Worm (Caenorhabditis elegans): Measurements from ENCODE around the gene bath-37.
A peak's percentile ranks its signal among the peaks of the same experiment; 100 is the strongest.

Gene bath-37

ce11 chrIV:12036924-12037323 lies 31.8 kb upstream of the bath-37 start:
- no peak for TF ChIP-seq ztf-29 (GFP tag; IDR thresholded peaks at IDR 0.05)
- no peak for TF ChIP-seq cog-1 (tag; optimal IDR thresholded peaks at IDR 0.05)
- no peak for TF ChIP-seq klf-2 (GFP tag; conservative IDR thresholded peaks at IDR 0.05)

DNA sequence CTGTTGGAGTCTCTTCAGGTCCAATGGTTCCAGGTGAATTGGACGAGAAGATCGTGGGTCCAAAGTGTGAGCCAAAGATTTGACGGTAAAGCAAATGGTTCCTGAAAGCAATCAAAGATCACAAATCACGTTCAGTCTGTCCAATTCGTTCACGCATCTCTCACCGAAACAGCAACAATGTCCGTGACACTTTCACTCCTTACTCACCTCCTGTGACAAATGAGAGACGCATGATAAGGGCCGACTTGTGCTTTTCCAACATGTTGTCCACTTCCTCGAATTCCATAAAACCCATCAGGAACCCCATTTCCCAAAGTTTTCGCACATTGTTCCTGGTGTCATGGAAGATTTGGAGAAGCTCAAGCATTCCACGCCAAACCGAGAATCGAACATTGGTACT lies 28.3 kb upstream of the bath-37 start:
- TF ChIP-seq klf-2 (GFP tag; conservative IDR thresholded peaks at IDR 0.05) (no peak), med-1 (GFP tag; optimal IDR thresholded peaks at IDR 0.05; ENCODE audit: insufficient read depth) (no peak), ztf-29 (GFP tag; IDR thresholded peaks at IDR 0.05) (no peak), ztf-23 (GFP tag; IDR thresholded peaks at IDR 0.05) (no peak), flt-1 (GFP tag; IDR thresholded peaks at IDR 0.05) (no peak), tab-1 (GFP tag; IDR thresholded peaks at IDR 0.05) (no peak), cog-1 (tag; optimal IDR thresholded peaks at IDR 0.05) (no peak), T22C8.4 (GFP tag; IDR thresholded peaks at IDR 0.05) (no peak), ref-1 (GFP tag; conservative IDR thresholded peaks at IDR 0.05) (no peak)

- no peak for TF ChIP-seq klf-2 (GFP tag; conservative IDR thresholded peaks at IDR 0.05)
- TF ChIP-seq tab-1 (GFP tag; IDR thresholded peaks at IDR 0.05) = no peak
- TF ChIP-seq ztf-23 (GFP tag; IDR thresholded peaks at IDR 0.05) = no peak
- no peak for TF ChIP-seq ref-1 (GFP tag; conservative IDR thresholded peaks at IDR 0.05)
- no peak for TF ChIP-seq ztf-29 (GFP tag; IDR thresholded peaks at IDR 0.05)
Observed at ce11 chrIV:12043054-12043453, 25.6 kb upstream of the bath-37 start.

DNA sequence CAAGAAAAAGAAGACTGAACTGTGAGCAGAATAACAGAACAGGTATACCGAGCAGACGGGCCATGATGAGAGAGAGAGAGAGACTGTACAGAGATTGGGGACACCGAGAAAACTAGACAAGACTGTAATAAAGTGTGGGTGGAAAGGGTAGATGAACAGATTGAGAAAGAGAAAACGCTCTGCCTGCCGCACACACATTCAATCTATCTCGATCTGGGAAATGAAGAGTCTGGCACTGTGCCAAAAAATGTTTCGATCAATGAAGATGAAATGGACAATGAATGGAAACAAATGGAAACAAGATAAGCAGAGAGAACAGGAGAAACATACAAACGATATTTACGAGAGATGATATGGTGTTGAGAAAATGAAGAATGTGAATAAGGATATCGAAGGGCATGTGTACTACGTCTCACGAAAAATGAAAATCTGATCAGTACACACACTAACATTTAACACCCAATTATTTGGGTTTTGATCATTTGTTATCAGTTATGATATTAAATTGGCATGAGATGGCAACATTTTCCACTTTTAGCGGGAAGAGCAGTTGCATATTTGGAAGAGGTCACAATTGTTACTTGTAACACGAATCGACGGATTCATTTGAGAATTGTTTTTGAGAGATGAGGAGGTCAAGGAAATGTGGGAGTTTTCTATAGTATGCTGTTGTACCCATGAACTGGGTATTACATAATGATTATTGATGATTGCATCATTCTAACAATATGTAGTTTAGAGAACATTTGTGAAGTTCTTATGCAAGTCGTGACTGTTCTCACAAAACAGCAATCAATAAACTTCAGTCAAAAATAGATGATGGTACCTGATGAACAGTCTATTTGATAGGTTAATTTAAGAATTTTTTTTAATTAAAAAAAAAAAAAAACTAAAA lies 23.6 kb upstream of the bath-37 start:
- TF ChIP-seq T22C8.4 (GFP tag; IDR thresholded peaks at IDR 0.05) (no peak), cog-1 (tag; optimal IDR thresholded peaks at IDR 0.05) (no peak), klf-2 (GFP tag; conservative IDR thresholded peaks at IDR 0.05) (no peak), med-1 (GFP tag; optimal IDR thresholded peaks at IDR 0.05; ENCODE audit: insufficient read depth) (no peak), tab-1 (GFP tag; IDR thresholded peaks at IDR 0.05) (no peak), ref-1 (GFP tag; conservative IDR thresholded peaks at IDR 0.05) (no peak), ztf-23 (GFP tag; IDR thresholded peaks at IDR 0.05) (no peak), flt-1 (GFP tag; IDR thresholded peaks at IDR 0.05) (no peak), ztf-29 (GFP tag; IDR thresholded peaks at IDR 0.05) (no peak)

DNA sequence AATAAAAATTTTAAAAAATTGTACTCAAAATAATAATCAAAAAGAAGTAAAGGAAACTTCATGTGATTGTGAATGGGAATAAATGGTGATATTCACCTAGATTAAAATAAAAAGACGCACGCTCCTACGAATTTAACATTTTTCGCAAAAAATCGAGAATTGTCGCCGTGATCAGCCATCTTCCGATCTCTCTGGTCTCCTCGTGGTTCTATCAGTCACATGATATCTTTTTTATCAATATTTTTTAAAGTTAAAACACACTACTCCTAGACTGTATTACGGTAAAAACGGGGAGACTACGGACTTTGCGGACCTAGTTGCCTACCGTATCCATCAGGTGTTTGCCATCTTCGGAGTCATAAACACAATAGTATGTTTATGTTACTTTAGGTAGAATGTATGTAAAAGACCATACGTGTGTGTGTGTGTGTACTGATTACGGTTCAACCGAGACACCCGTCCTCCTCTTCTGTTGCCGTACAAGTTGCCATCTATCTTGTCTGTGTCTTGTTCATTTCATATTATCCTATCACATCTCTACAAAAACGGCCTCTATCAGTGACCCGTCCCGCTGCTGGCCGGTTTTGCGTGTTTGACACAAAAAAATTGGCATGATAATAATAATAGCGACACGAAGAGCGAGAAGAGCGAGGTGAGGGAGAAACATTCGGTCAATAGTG lies 22.0 kb upstream of the bath-37 start, which contains the start of gene T12G3.2:
T12G3.2 (minus strand) TSS at position 444 of the 680 bp plus-strand sequence.
- TF ChIP-seq flt-1 (GFP tag; IDR thresholded peaks at IDR 0.05) = no peak
- TF ChIP-seq klf-2 (GFP tag; conservative IDR thresholded peaks at IDR 0.05) = no peak

DNA sequence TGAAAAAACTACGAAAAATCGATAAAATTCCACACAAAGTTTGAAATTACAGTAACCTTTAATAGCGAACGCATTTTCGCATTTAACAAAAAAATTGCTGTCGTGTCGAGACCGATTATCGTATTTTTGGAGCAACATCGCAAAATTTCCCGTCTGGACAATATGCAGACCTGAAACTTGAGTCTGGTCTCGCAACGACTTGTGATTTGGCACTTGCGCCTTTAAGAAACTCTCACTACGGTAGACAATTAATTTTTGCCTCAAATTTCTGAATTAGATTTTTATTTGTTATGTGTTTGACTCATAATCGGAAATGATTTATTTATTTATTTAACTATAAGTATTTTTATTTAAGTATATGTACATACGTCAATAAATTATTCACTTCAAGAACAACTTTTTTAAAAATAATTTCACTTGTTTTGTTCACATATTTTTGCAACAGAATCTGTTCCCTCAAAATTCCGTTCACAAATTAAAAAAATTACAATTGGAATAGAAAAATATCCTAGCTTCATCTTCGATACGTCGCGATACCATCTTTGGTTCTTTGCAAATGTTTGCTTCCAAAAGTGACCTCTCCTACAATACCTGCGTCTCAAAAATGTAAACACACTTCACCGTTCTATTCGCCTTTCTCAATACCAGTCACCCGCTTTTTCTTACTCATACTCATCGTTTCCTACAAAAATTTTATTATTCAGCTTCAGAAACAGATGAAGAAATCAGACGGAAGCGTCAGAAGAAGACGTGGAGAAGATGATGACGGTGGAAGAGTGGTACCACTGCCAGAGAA lies 20.9 kb upstream of the bath-37 start, which contains the start of gene T12G3.4:
T12G3.4 (plus strand) TSS at position 705 of the 796 bp plus-strand sequence.
- TF ChIP-seq klf-2 (GFP tag; conservative IDR thresholded peaks at IDR 0.05) (no peak), cog-1 (tag; optimal IDR thresholded peaks at IDR 0.05) (no peak), med-1 (GFP tag; optimal IDR thresholded peaks at IDR 0.05; ENCODE audit: insufficient read depth) (no peak), ref-1 (GFP tag; conservative IDR thresholded peaks at IDR 0.05) (no peak), ztf-29 (GFP tag; IDR thresholded peaks at IDR 0.05) (no peak), flt-1 (GFP tag; IDR thresholded peaks at IDR 0.05) (no peak), T22C8.4 (GFP tag; IDR thresholded peaks at IDR 0.05) (no peak)

DNA sequence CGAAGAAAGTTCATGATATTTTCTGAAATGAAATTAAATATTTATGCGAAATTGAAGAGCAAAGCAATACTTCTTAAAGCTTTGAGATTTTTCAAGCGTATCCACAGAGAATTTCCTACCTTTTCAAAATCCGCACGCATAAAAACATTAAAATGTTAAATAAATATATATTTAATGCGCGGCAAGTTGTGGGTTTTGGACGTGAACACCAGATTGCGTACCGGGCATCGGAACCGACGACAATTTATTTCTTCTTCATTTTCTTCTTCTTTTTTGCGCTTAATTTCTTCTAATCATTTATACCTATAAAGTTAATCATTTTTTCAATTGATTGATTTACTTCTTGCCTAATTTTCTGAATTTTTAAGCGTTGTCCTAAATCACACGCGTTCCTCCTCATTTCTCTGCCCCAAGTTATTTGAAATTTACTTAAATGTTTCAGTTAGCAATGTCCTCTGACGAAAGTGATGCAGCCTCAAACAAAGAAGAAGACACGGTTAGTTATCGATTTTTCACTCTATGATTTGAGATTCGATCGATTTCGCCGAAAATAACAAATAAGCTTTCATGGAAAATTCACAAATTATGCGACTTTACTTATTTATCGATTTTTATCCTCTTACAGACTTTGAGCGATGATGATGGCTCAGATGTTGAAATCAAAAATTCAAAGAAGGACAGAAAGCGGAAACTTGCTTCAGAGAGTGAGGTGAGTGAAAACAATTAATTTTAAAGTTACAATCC lies 17.5 kb upstream of the bath-37 start, which contains the start of the genes bre-5 and spt-5:
bre-5 (minus strand) TSS at position 167 of the 744 bp plus-strand sequence.
spt-5 (plus strand) TSS at position 443 of the 744 bp plus-strand sequence.
- no peak for TF ChIP-seq ztf-29 (GFP tag; IDR thresholded peaks at IDR 0.05)
- TF ChIP-seq T22C8.4 (GFP tag; IDR thresholded peaks at IDR 0.05) = peak; percentile 53; the same call in 1 of the 2 replicates

DNA sequence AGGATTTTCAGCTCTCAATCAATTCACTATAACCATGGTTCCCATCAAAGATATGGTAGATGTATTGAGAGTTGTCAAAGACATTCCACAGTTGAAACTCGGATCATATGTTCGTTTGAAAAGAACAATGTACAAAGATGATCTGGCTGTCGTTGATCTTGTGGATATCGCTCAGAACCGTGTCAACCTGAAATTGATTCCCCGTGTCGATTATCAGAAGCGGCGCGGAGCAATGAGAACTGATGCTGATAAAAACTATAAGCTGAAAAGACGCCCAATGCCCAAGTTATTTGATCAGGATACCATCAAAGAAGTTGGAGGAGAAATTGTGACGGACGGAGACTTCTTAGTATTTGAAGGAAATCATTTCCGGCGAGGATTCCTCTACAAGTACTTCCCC lies 16.2 kb upstream of the bath-37 start:
- no peak for TF ChIP-seq cog-1 (tag; optimal IDR thresholded peaks at IDR 0.05)
- TF ChIP-seq T22C8.4 (GFP tag; IDR thresholded peaks at IDR 0.05) = no peak
- no peak for TF ChIP-seq med-1 (GFP tag; optimal IDR thresholded peaks at IDR 0.05; ENCODE audit: insufficient read depth)
- TF ChIP-seq flt-1 (GFP tag; IDR thresholded peaks at IDR 0.05) = no peak
- no peak for TF ChIP-seq klf-2 (GFP tag; conservative IDR thresholded peaks at IDR 0.05)
- no peak for TF ChIP-seq ref-1 (GFP tag; conservative IDR thresholded peaks at IDR 0.05)
- TF ChIP-seq ztf-23 (GFP tag; IDR thresholded peaks at IDR 0.05) = no peak
- TF ChIP-seq ztf-29 (GFP tag; IDR thresholded peaks at IDR 0.05) = no peak
- TF ChIP-seq tab-1 (GFP tag; IDR thresholded peaks at IDR 0.05) = no peak

DNA sequence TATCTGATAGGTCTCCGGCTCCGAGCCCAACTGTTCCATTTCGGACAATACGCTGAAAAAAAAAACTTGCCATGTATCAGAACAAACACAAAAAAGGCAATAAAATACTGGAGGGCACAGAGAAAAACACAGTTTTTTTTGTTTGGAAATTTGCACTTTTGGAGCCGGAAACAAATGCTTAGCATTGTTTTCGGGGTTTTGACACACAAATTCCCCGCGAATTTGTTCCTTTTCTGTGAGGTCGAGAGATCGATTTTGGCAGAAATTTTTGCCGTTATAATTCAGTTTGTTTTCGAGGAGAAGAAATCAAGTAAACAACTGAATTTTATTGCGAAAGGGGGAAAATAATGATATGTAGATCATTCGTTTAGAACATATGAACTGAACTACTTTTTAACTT lies 12.1 kb upstream of the bath-37 start, which contains the start of gene K08E4.2:
K08E4.2 (minus strand) TSS at position 54 of the 400 bp plus-strand sequence.
- TF ChIP-seq med-1 (GFP tag; optimal IDR thresholded peaks at IDR 0.05; ENCODE audit: insufficient read depth) (no peak), ref-1 (GFP tag; conservative IDR thresholded peaks at IDR 0.05) (no peak), tab-1 (GFP tag; IDR thresholded peaks at IDR 0.05) (no peak), cog-1 (tag; optimal IDR thresholded peaks at IDR 0.05) (no peak), T22C8.4 (GFP tag; IDR thresholded peaks at IDR 0.05) (no peak), ztf-29 (GFP tag; IDR thresholded peaks at IDR 0.05) (no peak), flt-1 (GFP tag; IDR thresholded peaks at IDR 0.05) (no peak), klf-2 (GFP tag; conservative IDR thresholded peaks at IDR 0.05) (no peak), ztf-23 (GFP tag; IDR thresholded peaks at IDR 0.05) (no peak)

All from whole organism, midembryonic.